Fruit fly (Drosophila melanogaster) whole organism, embryonic: ENCODE data around the gene CG15449.

Experiments used
- CG12071 ChIP-seq: fragments of 200-800 bp; sonication (Bioruptor generic); optimal IDR thresholded peaks from 3 replicates; lab custom pipeline; 2018; ENCODE audit warnings: missing biosample characterization, mild to moderate bottlenecking, missing genetic modification characterization
- CG12769 ChIP-seq: fragments of 200-800 bp; sonication (Bioruptor generic); optimal IDR thresholded peaks from 2 replicates; lab custom pipeline; 2019; ENCODE audit warnings: missing biosample characterization, mild to moderate bottlenecking, missing genetic modification characterization, moderate library complexity
- CG13894 ChIP-seq: fragments of 200-800 bp; sonication (Bioruptor generic); optimal IDR thresholded peaks from 3 replicates; lab custom pipeline; 2018; ENCODE audit warnings: missing biosample characterization, mild to moderate bottlenecking, missing genetic modification characterization, moderate library complexity
- CG14014 ChIP-seq: fragments of 200-800 bp; sonication (Bioruptor generic); IDR thresholded peaks from 2 replicates; pipeline ENCODE4 v1.3.6; 2022; ENCODE audit warnings: missing biosample characterization, missing genetic modification characterization
- CG14050 ChIP-seq: fragments of 200-800 bp; sonication (Bioruptor generic); IDR thresholded peaks from 3 replicates; pipeline ENCODE4 v1.3.6; 2022; ENCODE audit warnings: missing biosample characterization, missing genetic modification characterization
- CG15514 ChIP-seq: fragments of 200-800 bp; sonication (Bioruptor generic); optimal IDR thresholded peaks from 3 replicates; lab custom pipeline; 2017; ENCODE audit warnings: missing biosample characterization, missing genetic modification characterization, mild to moderate bottlenecking, moderate library complexity, missing genetic modification reagents
- CG1603 ChIP-seq: fragments of 200-800 bp; sonication (Bioruptor generic); optimal IDR thresholded peaks from 2 replicates; lab custom pipeline; 2019; ENCODE audit warnings: missing biosample characterization, mild to moderate bottlenecking, missing genetic modification characterization, moderate library complexity
- CG17385 ChIP-seq: fragments of 200-800 bp; sonication (Bioruptor generic); optimal IDR thresholded peaks from 3 replicates; lab custom pipeline; 2018; ENCODE audit warnings: missing biosample characterization, mild to moderate bottlenecking, missing genetic modification characterization
- CG32532 ChIP-seq: fragments of 200-800 bp; sonication (Bioruptor generic); IDR thresholded peaks from 2 replicates; pipeline ENCODE4 v1.3.6; 2022; ENCODE audit warnings: missing biosample characterization, missing genetic modification characterization
- CG34224 ChIP-seq: fragments of 200-800 bp; sonication (Bioruptor generic); IDR thresholded peaks from 3 replicates; pipeline ENCODE4 v1.3.6; 2022; ENCODE audit warnings: missing biosample characterization, missing genetic modification characterization; ENCODE audit not compliant: partially characterized antibody
- CG34422 ChIP-seq: fragments of 200-800 bp; sonication (Bioruptor generic); IDR thresholded peaks from 3 replicates; pipeline ENCODE4 v1.3.6; 2022; ENCODE audit warnings: missing biosample characterization, missing genetic modification characterization
- CG6683 ChIP-seq: fragments of 200-800 bp; sonication (Bioruptor generic); optimal IDR thresholded peaks from 2 replicates; lab custom pipeline; 2017; ENCODE audit warnings: missing biosample characterization, mild to moderate bottlenecking, missing genetic modification characterization, missing genetic modification reagents
- CG8290 ChIP-seq, 3 experiments: fragments of 200-800 bp; sonication (Bioruptor generic); optimal IDR thresholded peaks; 2 replicates each; lab custom pipeline; 2016 to 2019; ENCODE audit warnings: missing biosample characterization in 3 of 3, missing genetic modification characterization in 3 of 3, mild to moderate bottlenecking in 2 of 3, moderate library complexity in 1 of 3
- CG9727 ChIP-seq: fragments of 200-800 bp; sonication (Bioruptor generic); optimal IDR thresholded peaks from 3 replicates; lab custom pipeline; 2017; ENCODE audit warnings: missing biosample characterization, mild to moderate bottlenecking, missing genetic modification characterization
- Drgx ChIP-seq: fragments of 200-800 bp; sonication (Bioruptor generic); IDR thresholded peaks from 2 replicates; pipeline ENCODE4 v1.3.6; 2022; ENCODE audit warnings: missing biosample characterization, missing genetic modification characterization
- Gsc ChIP-seq: fragments of 200-800 bp; sonication (Bioruptor generic); IDR thresholded peaks from 2 replicates; pipeline ENCODE4 v1.3.6; 2022; ENCODE audit warnings: missing biosample characterization, missing genetic modification characterization
- Hey ChIP-seq: fragments of 200-800 bp; sonication (Bioruptor generic); optimal IDR thresholded peaks from 3 replicates; lab custom pipeline; 2018; ENCODE audit warnings: missing biosample characterization, mild to moderate bottlenecking, missing genetic modification characterization
- Med ChIP-seq: fragments of 200-800 bp; sonication (Bioruptor generic); peaks from one replicate; lab custom pipeline; 2016; ENCODE audit warnings: missing biosample characterization, missing genetic modification characterization, mild to moderate bottlenecking, inconsistent platforms, moderate library complexity
- Pdp1 ChIP-seq, 2 experiments: fragments of 200-800 bp; sonication (Bioruptor generic); optimal IDR thresholded peaks; 3 replicates each; lab custom pipeline; 2016; ENCODE audit warnings: missing biosample characterization in 2 of 2, missing genetic modification characterization in 2 of 2, mild to moderate bottlenecking in 1 of 2, moderate library complexity in 1 of 2
- Ptx1 ChIP-seq: fragments of 200-800 bp; sonication (Bioruptor generic); IDR thresholded peaks from 2 replicates; pipeline ENCODE4 v1.3.6; 2022; ENCODE audit warnings: missing biosample characterization, missing genetic modification characterization
- abd-A ChIP-seq: fragments of 200-800 bp; sonication (Bioruptor generic); optimal IDR thresholded peaks from 3 replicates; lab custom pipeline; 2019; ENCODE audit warnings: missing biosample characterization, mild to moderate bottlenecking, missing genetic modification characterization, moderate library complexity
- cg ChIP-seq: fragments of 200-800 bp; sonication (Bioruptor generic); optimal IDR thresholded peaks from 3 replicates; lab custom pipeline; 2019; ENCODE audit warnings: missing biosample characterization, mild to moderate bottlenecking, missing genetic modification characterization, moderate library complexity
- chinmo ChIP-seq: fragments of 200-800 bp; sonication (Bioruptor generic); IDR thresholded peaks from 4 replicates; pipeline ENCODE4 v1.3.6; 2022; ENCODE audit warnings: missing biosample characterization, missing genetic modification characterization; ENCODE audit not compliant: partially characterized antibody
- ci ChIP-seq: fragments of 200-800 bp; sonication (Bioruptor generic); IDR thresholded peaks from 3 replicates; pipeline ENCODE4 v1.3.6; 2022; ENCODE audit warnings: missing biosample characterization, missing genetic modification characterization
- dimm ChIP-seq: fragments of 200-800 bp; sonication (Bioruptor generic); IDR thresholded peaks from 2 replicates; pipeline ENCODE4 v1.3.6; 2022; ENCODE audit warnings: missing biosample characterization, missing genetic modification characterization
- exex ChIP-seq: fragments of 200-800 bp; sonication (Bioruptor generic); optimal IDR thresholded peaks from 4 replicates; lab custom pipeline; 2018; ENCODE audit warnings: missing biosample characterization, mild to moderate bottlenecking, missing genetic modification characterization, moderate library complexity
- eyg ChIP-seq: fragments of 200-800 bp; sonication (Bioruptor generic); optimal IDR thresholded peaks from 3 replicates; lab custom pipeline; 2016; ENCODE audit warnings: missing biosample characterization, missing genetic modification characterization
- gce ChIP-seq: fragments of 200-800 bp; sonication (Bioruptor generic); IDR thresholded peaks from 3 replicates; pipeline ENCODE4 v1.3.6; 2022; ENCODE audit warnings: missing biosample characterization, missing genetic modification characterization
- gfzf ChIP-seq: fragments of 200-800 bp; sonication (Bioruptor generic); optimal IDR thresholded peaks from 2 replicates; lab custom pipeline; 2016; ENCODE audit warnings: missing biosample characterization, mild to moderate bottlenecking, missing genetic modification characterization, moderate library complexity
- grn ChIP-seq: fragments of 200-800 bp; sonication (Bioruptor generic); optimal IDR thresholded peaks from 3 replicates; lab custom pipeline; 2017; ENCODE audit warnings: missing biosample characterization, missing genetic modification characterization
- lbe ChIP-seq: fragments of 200-800 bp; sonication (Bioruptor generic); optimal IDR thresholded peaks from 2 replicates; lab custom pipeline; 2016; ENCODE audit warnings: missing biosample characterization, mild to moderate bottlenecking, missing genetic modification characterization
- mirr ChIP-seq: fragments of 200-800 bp; sonication (Bioruptor generic); optimal IDR thresholded peaks from 3 replicates; lab custom pipeline; 2018; ENCODE audit warnings: missing biosample characterization, mild to moderate bottlenecking, missing genetic modification characterization
- nom ChIP-seq: fragments of 200-800 bp; sonication (Bioruptor generic); optimal IDR thresholded peaks from 2 replicates; lab custom pipeline; 2017; ENCODE audit warnings: missing biosample characterization, missing genetic modification characterization, mild to moderate bottlenecking, moderate library complexity, missing genetic modification reagents
- pb ChIP-seq: fragments of 200-800 bp; sonication (Bioruptor generic); optimal IDR thresholded peaks from 3 replicates; lab custom pipeline; 2016; ENCODE audit warnings: missing biosample characterization, missing genetic modification characterization
- phol ChIP-seq: fragments of 200-800 bp; sonication (Bioruptor generic); optimal IDR thresholded peaks from 3 replicates; lab custom pipeline; 2018; ENCODE audit warnings: missing biosample characterization, mild to moderate bottlenecking, missing genetic modification characterization, moderate library complexity
- pzg ChIP-seq: fragments of 200-800 bp; sonication (Bioruptor generic); optimal IDR thresholded peaks from 3 replicates; lab custom pipeline; 2018; ENCODE audit warnings: missing biosample characterization, mild to moderate bottlenecking, missing genetic modification characterization, moderate library complexity
- sc ChIP-seq, 3 experiments: fragments of >200 bp in 2 of 3; fragments of 200-800 bp in 1 of 3; sonication (Bioruptor generic) in 1 of 3; optimal IDR thresholded peaks; 2 replicates in 2 of 3; 3 replicates in 1 of 3; lab custom pipeline; 2017; ENCODE audit warnings: mild to moderate bottlenecking in 1 of 3, missing biosample characterization in 1 of 3, missing genetic modification characterization in 1 of 3, missing genetic modification reagents in 1 of 3
- vvl ChIP-seq: fragments of 200-800 bp; sonication (Bioruptor generic); IDR thresholded peaks from 2 replicates; pipeline ENCODE4 v1.3.6; 2022; ENCODE audit warnings: missing biosample characterization, missing genetic modification characterization
- zf30C ChIP-seq: fragments of 200-800 bp; sonication (Bioruptor generic); optimal IDR thresholded peaks from 3 replicates; lab custom pipeline; 2018; ENCODE audit warnings: missing biosample characterization, mild to moderate bottlenecking, missing genetic modification characterization

The CG15449 gene

dm6 chrX:21044278-21044830 lies 3.9 kb upstream of the CG15449 start:
- TF ChIP-seq dimm, result no peak
- TF ChIP-seq zf30C, result peak; percentile 80
- TF ChIP-seq chinmo (GFP tag; lab: Robert Waterston, UW), result 0 out of 4 replicates have a peak, but pooled peaks have one; percentile 49
- peak; percentile 85 for TF ChIP-seq Med
- peak; percentile 32; the same call in 1 of the 3 replicates for TF ChIP-seq ci (GFP tag; lab: Robert Waterston, UW)
- TF ChIP-seq CG9727 (GFP tag; lab: Kevin White, UChicago), result no peak
- TF ChIP-seq CG8290 (GFP tag; optimal IDR thresholded peaks at IDR 0.05; lab: Kevin White, UChicago), result no peak
- peak in 1 of 2 experiments; percentile 77 for TF ChIP-seq CG8290 (tag; optimal IDR thresholded peaks at IDR 0.05; lab: Kevin White, UChicago)
- TF ChIP-seq CG12769 (tag; lab: Kevin White, UChicago), result peak; percentile 37
- TF ChIP-seq gce (GFP tag; lab: Robert Waterston, UW), result no peak
- TF ChIP-seq eyg (GFP tag; lab: Kevin White, UChicago), result no peak
- TF ChIP-seq grn (GFP tag; lab: Kevin White, UChicago), result peak; percentile 33
- TF ChIP-seq Gsc (GFP tag; lab: Robert Waterston, UW), result no peak
- TF ChIP-seq CG14014, result peak; percentile 9; the same call in 1 of the 2 replicates
- peak; percentile 4 for TF ChIP-seq mirr (GFP tag; lab: Kevin White, UChicago)
- TF ChIP-seq Drgx (GFP tag; lab: Robert Waterston, UW), result peak; percentile 36; the same call in 1 of the 2 replicates
- peak; percentile 32 for TF ChIP-seq CG13894 (tag; lab: Kevin White, UChicago)
- TF ChIP-seq CG14050 (GFP tag; lab: Robert Waterston, UW), result no peak
- TF ChIP-seq CG15514 (GFP tag; lab: Kevin White, UChicago), result peak; percentile 97
- no peak for TF ChIP-seq sc (optimal IDR thresholded peaks at IDR 0.05; lab: Kevin White, UChicago)
- no peak for TF ChIP-seq sc (GFP tag; optimal IDR thresholded peaks at IDR 0.05; lab: Kevin White, UChicago)
- no peak for TF ChIP-seq CG6683
- TF ChIP-seq CG1603, result peak; percentile 50
- TF ChIP-seq CG34422, result no peak
- TF ChIP-seq abd-A (tag; lab: Kevin White, UChicago), result peak; percentile 23
- peak; percentile 50 for TF ChIP-seq CG17385
- TF ChIP-seq Hey (tag; lab: Kevin White, UChicago), result no peak
- peak; percentile 16 for TF ChIP-seq nom (GFP tag; lab: Kevin White, UChicago)
- TF ChIP-seq vvl (GFP tag; lab: Robert Waterston, UW), result peak; percentile 10
- peak; percentile 20 for TF ChIP-seq pzg
- peak; percentile 69 for TF ChIP-seq cg (GFP tag; lab: Kevin White, UChicago)
- TF ChIP-seq lbe (GFP tag; lab: Kevin White, UChicago), result peak; percentile 23
- TF ChIP-seq CG32532 (GFP tag; lab: Robert Waterston, UW), result peak; percentile 4
- peak in 1 of 2 experiments; percentile 2 for TF ChIP-seq Pdp1 (GFP tag; optimal IDR thresholded peaks at IDR 0.05; lab: Kevin White, UChicago)
- TF ChIP-seq phol (tag; lab: Kevin White, UChicago), result no peak
- TF ChIP-seq pb (GFP tag; lab: Kevin White, UChicago), result no peak
- peak; percentile 54 for TF ChIP-seq exex (tag; lab: Kevin White, UChicago)
- TF ChIP-seq CG12071 (GFP tag; lab: Kevin White, UChicago), result peak; percentile 1
- peak; percentile 37 for TF ChIP-seq gfzf (GFP tag; lab: Kevin White, UChicago)
- TF ChIP-seq Ptx1 (GFP tag; lab: Robert Waterston, UW), result peak; percentile 14; the same call in 1 of the 2 replicates
- TF ChIP-seq CG34224, result no peak; the same call in 2 of the 3 replicates
